In the genomic region with DNA sequence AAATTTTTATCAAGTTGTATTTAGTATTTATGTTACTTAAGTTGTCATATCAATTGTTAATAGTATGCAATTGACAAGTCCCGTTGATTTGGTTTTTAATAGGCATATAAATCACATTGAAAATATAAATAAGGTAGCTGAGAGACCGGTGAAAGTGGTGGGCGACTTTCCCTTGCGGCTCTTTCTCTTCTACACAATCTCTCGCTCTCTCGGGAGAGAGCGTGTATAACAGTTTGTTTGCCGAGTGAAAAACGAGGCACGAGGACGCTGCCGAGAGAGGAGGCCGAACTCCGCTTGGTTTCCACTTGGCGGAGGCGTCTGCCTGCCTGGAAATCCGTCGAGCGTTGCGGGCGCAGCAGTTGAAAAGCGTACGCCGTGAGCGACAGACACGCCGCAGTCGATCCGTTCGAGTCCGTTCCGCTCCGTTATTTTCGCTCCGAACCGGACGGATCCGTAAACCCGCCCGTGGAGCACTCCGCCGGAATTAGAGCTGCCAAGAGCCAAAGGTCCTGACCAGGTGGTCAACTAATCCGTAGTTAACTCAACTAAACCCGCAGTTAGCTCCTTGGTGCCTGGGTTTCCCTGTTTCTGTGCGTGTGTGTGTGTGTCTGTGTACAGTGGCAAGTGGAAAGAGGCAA, we compare ENCODE assay signal across 1 fruit fly cellular context.
TF ChIP-seq lines count a peak whose summit lies in the region.

A gene (plus strand): TSS at position 321 of the 638 bp plus-strand sequence.

TF ChIP-seq in whole organism, embryonic, 481 proteins besides CTCF, POLR2A, EP300 and RAD21 (continued from another document):
- TF ChIP-seq HLH4C (GFP tag; IDR thresholded peaks at IDR 0.05; lab: Robert Waterston, UW; ENCODE audit: partially characterized antibody) (0 out of 3 replicates have a peak, but pooled peaks have one; percentile 38), sna (GFP tag; IDR thresholded peaks at IDR 0.05; lab: Robert Waterston, UW; ENCODE audit: partially characterized antibody) (no peak), ci (GFP tag; IDR thresholded peaks at IDR 0.05; lab: Robert Waterston, UW) (0 out of 3 replicates have a peak, but pooled peaks have one; percentile 31), CG32532 (GFP tag; IDR thresholded peaks at IDR 0.05; lab: Robert Waterston, UW) (peak; percentile 14; the same call in 1 of the 2 replicates), corto (GFP tag; optimal IDR thresholded peaks at IDR 0.05; lab: Kevin White, UChicago) (no peak), Neu2 (GFP tag; optimal IDR thresholded peaks at IDR 0.05; lab: Kevin White, UChicago; ENCODE audit: borderline replicate concordance) (no peak), CoRest (tag; optimal IDR thresholded peaks at IDR 0.05; lab: Kevin White, UChicago) (no peak), CG8765 (GFP tag; IDR thresholded peaks at IDR 0.05; lab: Robert Waterston, UW) (no peak), tx (GFP tag; optimal IDR thresholded peaks at IDR 0.05; lab: Kevin White, UChicago) (no peak), Taf1 (GFP tag; IDR thresholded peaks at IDR 0.05; lab: Robert Waterston, UW) (no peak), crol (GFP tag; IDR thresholded peaks at IDR 0.05; lab: Robert Waterston, UW) (0 out of 2 replicates have a peak, but pooled peaks have one; percentile 6), Med (GFP tag; lab: Kevin White, UChicago) (peak; percentile 74), sens (GFP tag; lab: Kevin White, UChicago) (peak; percentile 38), Ets65A (GFP tag; lab: Kevin White, UChicago) (peak; percentile 87), zen2 (GFP tag; IDR thresholded peaks at IDR 0.05; lab: Robert Waterston, UW; ENCODE audit: partially characterized antibody) (0 out of 3 replicates have a peak, but pooled peaks have one; percentile 5), Dll (GFP tag; IDR thresholded peaks at IDR 0.05; lab: Robert Waterston, UW; ENCODE audit: partially characterized antibody) (0 out of 4 replicates have a peak, but pooled peaks have one; percentile 12), seq (GFP tag; IDR thresholded peaks at IDR 0.05; lab: Robert Waterston, UW) (0 out of 2 replicates have a peak, but pooled peaks have one; percentile 8), CG17328 (GFP tag; IDR thresholded peaks at IDR 0.05; lab: Robert Waterston, UW) (no peak)
